Worm (Caenorhabditis elegans) whole organism, L4 larva: ENCODE results near the gene ctsa-1.2.

Source experiments
- F10B5.3 ChIP-seq: sonication (generic microtip); optimal IDR thresholded peaks from 2 replicates; lab custom pipeline; 2016; ENCODE audit warnings: mild to moderate bottlenecking, missing genetic modification characterization, missing compliant biosample characterization
- F44E2.7 ChIP-seq: fragments of 200-800 bp; sonication (Bioruptor generic); IDR thresholded peaks from 2 replicates; pipeline ENCODE4 v2.1.2; 2022; ENCODE audit warnings: missing genetic modification characterization, missing compliant biosample characterization
- T26A8.4 ChIP-seq: fragments of 200-800 bp; sonication (Bioruptor generic); IDR thresholded peaks from 2 replicates; pipeline ENCODE4 v1.3.6; 2022; ENCODE audit warnings: missing genetic modification characterization, missing compliant biosample characterization
- Y105C5A.15 ChIP-seq: fragments of 200-800 bp; sonication (Bioruptor generic); IDR thresholded peaks from 2 replicates; pipeline ENCODE4 v1.3.6; 2022; ENCODE audit warnings: missing genetic modification characterization, missing compliant biosample characterization
- Y5F2A.4 ChIP-seq: fragments of 200-800 bp; sonication (Bioruptor generic); optimal IDR thresholded peaks from 2 replicates; lab custom pipeline; 2018; ENCODE audit warnings: mild to moderate bottlenecking, missing genetic modification characterization, missing compliant biosample characterization
- Y75B8A.6 ChIP-seq: fragments of 200-800 bp; sonication (Bioruptor generic); IDR thresholded peaks from 2 replicates; pipeline ENCODE4 v1.3.6; 2022; ENCODE audit warnings: missing genetic modification reagents, missing genetic modification characterization, missing compliant biosample characterization
- ZK337.2 ChIP-seq: fragments of 200-800 bp; sonication (Bioruptor generic); IDR thresholded peaks from 2 replicates; pipeline ENCODE4 v1.3.6; 2022; ENCODE audit warnings: missing genetic modification reagents, missing genetic modification characterization, missing compliant biosample characterization
- aha-1 ChIP-seq: fragments of 150-350 bp; peaks from one replicate; lab custom pipeline; 2014; ENCODE audit warnings: missing biosample characterization, missing genetic modification characterization
- arid-1 ChIP-seq: fragments of 200-800 bp; sonication (Bioruptor generic); conservative IDR thresholded peaks from 2 replicates; pipeline ENCODE4 v1.3.6; 2022; ENCODE audit warnings: missing genetic modification reagents, missing genetic modification characterization, missing compliant biosample characterization
- attf-4 ChIP-seq: sonication (generic microtip); optimal IDR thresholded peaks from 3 replicates; lab custom pipeline; 2017; ENCODE audit warnings: missing biosample characterization, missing genetic modification characterization
- ceh-28 ChIP-seq: fragments of 150-350 bp; optimal IDR thresholded peaks from 2 replicates; lab custom pipeline; 2014; ENCODE audit warnings: missing biosample characterization, missing genetic modification reagents, missing genetic modification characterization
- ceh-32 ChIP-seq: sonication (generic microtip); optimal IDR thresholded peaks from 2 replicates; lab custom pipeline; 2016; ENCODE audit warnings: mild to moderate bottlenecking, missing genetic modification characterization, missing compliant biosample characterization; ENCODE audit not compliant: poor library complexity
- ctbp-1 ChIP-seq: fragments of 200-800 bp; sonication (Bioruptor generic); IDR thresholded peaks from 2 replicates; pipeline ENCODE4 v1.3.6; 2022; ENCODE audit warnings: missing genetic modification reagents, missing genetic modification characterization, missing compliant biosample characterization
- daf-16 ChIP-seq, 3 experiments: sonication (generic microtip); optimal IDR thresholded peaks; 2 replicates each; lab custom pipeline; 2016 to 2017; ENCODE audit warnings: missing genetic modification characterization in 3 of 3, missing genetic modification reagents in 3 of 3, mild to moderate bottlenecking in 2 of 3, missing compliant biosample characterization in 2 of 3, missing biosample characterization in 1 of 3, moderate library complexity in 1 of 3
- dmd-6 ChIP-seq: fragments of 200-800 bp; sonication (Bioruptor generic); IDR thresholded peaks from 2 replicates; pipeline ENCODE4 v1.3.6; 2022; ENCODE audit warnings: missing genetic modification reagents, missing genetic modification characterization, missing compliant biosample characterization
- dmd-8 ChIP-seq: fragments of 200-800 bp; sonication (Bioruptor generic); IDR thresholded peaks from 2 replicates; pipeline ENCODE4 v1.3.6; 2022; ENCODE audit warnings: missing genetic modification characterization, missing compliant biosample characterization
- dve-1 ChIP-seq: sonication (generic microtip); optimal IDR thresholded peaks from 2 replicates; lab custom pipeline; 2017; ENCODE audit warnings: antibody characterized with exemption, mild to moderate bottlenecking, missing genetic modification characterization, missing compliant biosample characterization; ENCODE audit not compliant: insufficient read depth
- gei-8 ChIP-seq: fragments of 200-800 bp; sonication (Bioruptor generic); optimal IDR thresholded peaks from 2 replicates; lab custom pipeline; 2018; ENCODE audit warnings: mild to moderate bottlenecking, missing genetic modification characterization, missing compliant biosample characterization
- hif-1 ChIP-seq, 2 experiments: sonication (generic microtip); optimal IDR thresholded peaks; 2 replicates each; lab custom pipeline; 2016 to 2017; ENCODE audit warnings: missing compliant biosample characterization in 2 of 2, missing genetic modification characterization in 2 of 2, missing genetic modification reagents in 2 of 2, missing genotype in 2 of 2, mild to moderate bottlenecking in 1 of 2
- hlh-11 ChIP-seq: fragments of 200-800 bp; sonication (Bioruptor generic); optimal IDR thresholded peaks from 2 replicates; lab custom pipeline; 2018; ENCODE audit warnings: mild to moderate bottlenecking, missing genetic modification characterization, missing compliant biosample characterization
- hlh-30 ChIP-seq: sonication (generic microtip); optimal IDR thresholded peaks from 2 replicates; lab custom pipeline; 2017; ENCODE audit warnings: antibody characterized with exemption, mild to moderate bottlenecking, missing genetic modification characterization, missing compliant biosample characterization; ENCODE audit not compliant: insufficient read depth
- hmg-1.1 ChIP-seq: fragments of 200-800 bp; sonication (Bioruptor generic); IDR thresholded peaks from 2 replicates; pipeline ENCODE4 v1.3.6; 2022; ENCODE audit warnings: missing genetic modification reagents, missing genetic modification characterization, missing compliant biosample characterization
- lim-7 ChIP-seq: fragments of 200-800 bp; sonication (Bioruptor generic); IDR thresholded peaks from 2 replicates; pipeline ENCODE4 v1.3.6; 2022; ENCODE audit warnings: missing genetic modification characterization, missing compliant biosample characterization
- lin-15B ChIP-seq: fragments of 150-350 bp; sonication (generic microtip); optimal IDR thresholded peaks from 3 replicates; lab custom pipeline; 2014; ENCODE audit warnings: missing biosample characterization, missing genetic modification characterization
- lin-38 ChIP-seq: fragments of 200-800 bp; sonication (Bioruptor generic); IDR thresholded peaks from 2 replicates; pipeline ENCODE4 v1.3.6; 2022; ENCODE audit warnings: missing genetic modification reagents, missing genetic modification characterization, missing compliant biosample characterization
- lir-3 ChIP-seq: sonication (generic microtip); optimal IDR thresholded peaks from 2 replicates; lab custom pipeline; 2016; ENCODE audit warnings: mild to moderate bottlenecking, missing genetic modification characterization, missing compliant biosample characterization
- lsy-2 ChIP-seq, 2 experiments: fragments of 150-350 bp in 1 of 2; sonication (generic microtip) in 1 of 2; optimal IDR thresholded peaks; 2 replicates each; lab custom pipeline; 2014 to 2017; ENCODE audit warnings: missing biosample characterization in 2 of 2, missing genetic modification characterization in 2 of 2
- madf-9 ChIP-seq: fragments of 200-800 bp; sonication (Bioruptor generic); conservative IDR thresholded peaks from 2 replicates; pipeline ENCODE4 v1.3.6; 2022; ENCODE audit warnings: missing genetic modification reagents, missing genetic modification characterization, missing compliant biosample characterization
- mdl-1 ChIP-seq, 2 experiments: fragments of 150-350 bp in 1 of 2; sonication (generic microtip) in 1 of 2; optimal IDR thresholded peaks; 2 replicates each; lab custom pipeline; 2014 to 2017; ENCODE audit warnings: missing biosample characterization in 2 of 2, missing genetic modification characterization in 2 of 2
- mdt-29 ChIP-seq: fragments of 200-800 bp; sonication (Bioruptor generic); IDR thresholded peaks from 2 replicates; pipeline ENCODE4 v1.3.6; 2022; ENCODE audit warnings: missing genetic modification reagents, missing genetic modification characterization, missing compliant biosample characterization
- mes-2 ChIP-seq: sonication (generic microtip); optimal IDR thresholded peaks from 2 replicates; lab custom pipeline; 2016; ENCODE audit warnings: missing genotype, mild to moderate bottlenecking, missing genetic modification characterization, missing compliant biosample characterization; ENCODE audit not compliant: poor library complexity, severe bottlenecking
- nhr-102 ChIP-seq: sonication (generic microtip); optimal IDR thresholded peaks from 2 replicates; lab custom pipeline; 2016; ENCODE audit warnings: mild to moderate bottlenecking, missing genetic modification characterization, moderate library complexity, missing compliant biosample characterization
- nhr-111 ChIP-seq: fragments of 200-800 bp; sonication (Bioruptor generic); optimal IDR thresholded peaks from 2 replicates; lab custom pipeline; 2018; ENCODE audit warnings: mild to moderate bottlenecking, missing genetic modification characterization, missing compliant biosample characterization
- nhr-237 ChIP-seq: sonication (generic microtip); optimal IDR thresholded peaks from 2 replicates; lab custom pipeline; 2017; ENCODE audit warnings: missing biosample characterization, missing genetic modification characterization
- nhr-25 ChIP-seq: sonication (generic microtip); optimal IDR thresholded peaks from 2 replicates; lab custom pipeline; 2017; ENCODE audit warnings: missing genetic modification characterization, mild to moderate bottlenecking, missing compliant biosample characterization, antibody characterized with exemption, moderate library complexity, borderline replicate concordance; ENCODE audit not compliant: insufficient read depth
- nhr-6 ChIP-seq: fragments of 150-350 bp; optimal IDR thresholded peaks from 2 replicates; lab custom pipeline; 2014; ENCODE audit warnings: missing biosample characterization, missing genetic modification characterization
- nhr-77 ChIP-seq: fragments of 150-350 bp; optimal IDR thresholded peaks from 2 replicates; lab custom pipeline; 2014; ENCODE audit warnings: missing biosample characterization, missing genetic modification characterization
- pha-4 ChIP-seq, 2 experiments: fragments of 150-350 bp in 1 of 2; fragments of 200-800 bp in 1 of 2; sonication (Bioruptor generic) in 1 of 2; IDR thresholded peaks in 1 of 2; optimal IDR thresholded peaks in 1 of 2; 2 replicates each; pipeline versions ENCODE4 v1.3.6 to Lab custom; 2014 to 2022; ENCODE audit warnings: missing genetic modification characterization in 2 of 2, missing genetic modification reagents in 2 of 2, missing biosample characterization in 1 of 2, missing compliant biosample characterization in 1 of 2
- php-3 ChIP-seq: fragments of 200-800 bp; sonication (Bioruptor generic); IDR thresholded peaks from 2 replicates; pipeline ENCODE4 v1.3.6; 2022; ENCODE audit warnings: missing genetic modification reagents, missing genetic modification characterization, missing compliant biosample characterization
- pqm-1 ChIP-seq: sonication (generic microtip); optimal IDR thresholded peaks from 2 replicates; lab custom pipeline; 2017; ENCODE audit warnings: missing biosample characterization, missing genetic modification characterization
- saeg-2 ChIP-seq: fragments of 200-800 bp; sonication (Bioruptor generic); IDR thresholded peaks from 2 replicates; pipeline ENCODE4 v1.3.6; 2022; ENCODE audit warnings: missing genetic modification reagents, missing genetic modification characterization, missing compliant biosample characterization
- sdz-12 ChIP-seq: fragments of 200-800 bp; sonication (Bioruptor generic); optimal IDR thresholded peaks from 2 replicates; lab custom pipeline; 2018; ENCODE audit warnings: mild to moderate bottlenecking, missing genetic modification characterization, missing compliant biosample characterization
- skn-1 ChIP-seq: fragments of 150-350 bp; optimal IDR thresholded peaks from 2 replicates; lab custom pipeline; 2014; ENCODE audit warnings: missing biosample characterization, missing genetic modification characterization
- tra-1 ChIP-seq: fragments of 200-800 bp; sonication (Bioruptor generic); IDR thresholded peaks from 2 replicates; pipeline ENCODE4 v1.3.6; 2022; ENCODE audit warnings: missing genetic modification reagents, missing genetic modification characterization, missing compliant biosample characterization
- unc-39 ChIP-seq: sonication (generic microtip); optimal IDR thresholded peaks from 2 replicates; lab custom pipeline; 2017; ENCODE audit warnings: missing biosample characterization, missing genetic modification characterization
- zfp-2 ChIP-seq: sonication (generic microtip); optimal IDR thresholded peaks from 2 replicates; lab custom pipeline; 2016; ENCODE audit warnings: mild to moderate bottlenecking, missing genetic modification characterization, missing compliant biosample characterization
- zip-11 ChIP-seq: fragments of 200-800 bp; sonication (Bioruptor generic); IDR thresholded peaks from 2 replicates; pipeline ENCODE4 v1.3.6; 2022; ENCODE audit warnings: missing genetic modification characterization, missing compliant biosample characterization
- zip-2 ChIP-seq: fragments of 150-350 bp; optimal IDR thresholded peaks from 2 replicates; lab custom pipeline; 2014; ENCODE audit warnings: missing biosample characterization, missing genetic modification characterization
- ztf-7 ChIP-seq: fragments of 150-350 bp; optimal IDR thresholded peaks from 2 replicates; lab custom pipeline; 2014; ENCODE audit warnings: missing biosample characterization, missing genetic modification characterization

The ctsa-1.2 gene

DNA sequence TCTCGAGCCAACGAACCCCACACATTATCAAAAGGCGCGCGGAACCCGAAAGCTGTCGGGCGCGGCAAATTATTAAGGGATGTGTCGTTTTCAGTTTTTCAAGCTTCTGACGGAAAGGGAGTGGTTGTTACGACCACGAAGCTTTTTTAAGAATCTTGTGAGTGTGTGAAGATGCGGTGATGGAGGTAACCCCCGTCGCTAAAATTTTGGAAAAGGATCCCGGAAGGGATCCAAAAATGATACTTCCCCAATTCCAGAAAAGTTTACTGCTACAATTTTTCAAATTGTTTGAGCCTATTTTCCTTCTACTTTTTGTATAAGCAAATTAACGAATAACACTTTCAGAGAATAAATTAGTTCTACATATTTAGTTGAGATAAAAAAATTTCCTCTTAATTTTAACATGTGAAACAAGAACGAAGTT lies 17.5 kb downstream of the ctsa-1.2 start (continued):
- no peak for TF ChIP-seq mdl-1 (tag; optimal IDR thresholded peaks at IDR 0.05; lab: Kevin White, UChicago)
- TF ChIP-seq F44E2.7 (GFP tag; lab: Robert Waterston, UW): no peak
- TF ChIP-seq aha-1 (tag; lab: Kevin White, UChicago): peak; percentile 99
- TF ChIP-seq hmg-1.1 (GFP tag; lab: Robert Waterston, UW): peak; percentile 79
- TF ChIP-seq pqm-1: no peak
- TF ChIP-seq nhr-25: no peak
- no peak for TF ChIP-seq dmd-8 (GFP tag; lab: Robert Waterston, UW)
- TF ChIP-seq nhr-6 (tag; lab: Kevin White, UChicago): peak; percentile 48
- TF ChIP-seq pha-4 (GFP tag; IDR thresholded peaks at IDR 0.05; lab: Robert Waterston, UW): peak; percentile 87
- TF ChIP-seq pha-4 (tag; optimal IDR thresholded peaks at IDR 0.05; lab: Kevin White, UChicago): peak; percentile 75
- no peak for TF ChIP-seq ceh-28 (tag; lab: Kevin White, UChicago)
- peak; percentile 92 for TF ChIP-seq ctbp-1 (GFP tag; lab: Robert Waterston, UW)
- no peak for TF ChIP-seq nhr-111 (GFP tag; lab: Kevin White, UChicago)
- no peak for TF ChIP-seq Y5F2A.4 (GFP tag; lab: Kevin White, UChicago)
- peak; percentile 69 for TF ChIP-seq dmd-6 (GFP tag; lab: Robert Waterston, UW)
- TF ChIP-seq T26A8.4 (GFP tag; lab: Robert Waterston, UW): peak; percentile 87
- TF ChIP-seq arid-1 (GFP tag; lab: Robert Waterston, UW): 0 out of 2 replicates have a peak, but pooled peaks have one; percentile 49
- TF ChIP-seq madf-9 (GFP tag; lab: Robert Waterston, UW): 0 out of 2 replicates have a peak, but pooled peaks have one; percentile 2
- peak; percentile 91 for TF ChIP-seq dve-1
- TF ChIP-seq lin-38: peak; percentile 76
- no peak for TF ChIP-seq nhr-237 (tag; lab: Kevin White, UChicago)
- peak; percentile 66 for TF ChIP-seq ztf-7
- no peak for TF ChIP-seq ZK337.2 (GFP tag; lab: Robert Waterston, UW)
- no peak for TF ChIP-seq zip-11
- no peak for TF ChIP-seq zfp-2 (tag; lab: Kevin White, UChicago)
- no peak for TF ChIP-seq lin-15B
- peak in 1 of 2 experiments; percentile 89 for TF ChIP-seq lsy-2 (tag; optimal IDR thresholded peaks at IDR 0.05; lab: Kevin White, UChicago)
- no peak for TF ChIP-seq skn-1 (tag; lab: Kevin White, UChicago)
- peak; percentile 92 for TF ChIP-seq Y75B8A.6 (GFP tag; lab: Robert Waterston, UW)
- no peak for TF ChIP-seq Y105C5A.15 (GFP tag; lab: Robert Waterston, UW)
- TF ChIP-seq ceh-32 (tag; lab: Kevin White, UChicago): peak; percentile 51
- no peak for TF ChIP-seq unc-39 (tag; lab: Kevin White, UChicago)
- TF ChIP-seq mes-2: no peak
- no peak for TF ChIP-seq gei-8 (GFP tag; lab: Kevin White, UChicago)
- peak; percentile 37 for TF ChIP-seq zip-2 (tag; lab: Kevin White, UChicago)
- no peak for TF ChIP-seq F10B5.3 (tag; lab: Kevin White, UChicago)
- no peak for TF ChIP-seq attf-4 (tag; lab: Kevin White, UChicago)
- TF ChIP-seq mdt-29: peak; percentile 56; the same call in 1 of the 2 replicates

DNA sequence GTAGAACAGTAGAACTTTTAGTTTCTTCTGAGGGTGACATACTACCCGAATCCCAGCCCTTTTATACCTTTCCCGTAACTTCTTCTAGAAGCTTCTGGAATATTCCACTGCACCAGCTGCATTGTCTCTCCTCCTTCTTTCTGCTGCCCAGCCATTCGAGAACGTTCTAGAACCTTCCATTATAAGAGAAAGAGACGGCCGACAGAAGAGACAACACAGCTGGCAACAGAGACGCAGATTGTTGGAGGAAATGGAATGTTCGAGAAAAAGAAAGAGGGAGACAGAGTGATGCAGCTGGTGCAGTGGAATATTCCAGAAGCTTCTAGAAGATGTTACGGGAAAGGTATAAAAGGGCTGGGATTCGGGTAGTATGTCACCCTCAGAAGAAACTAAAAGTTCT lies 20.1 kb downstream of the ctsa-1.2 start, which contains the start of the genes F44E5.4 and F44E5.5:
Gene F44E5.4, minus strand, starts transcription at position 35 of the 400 bp plus-strand sequence.
Gene F44E5.5, plus strand, starts transcription at position 386 of the 400 bp plus-strand sequence.
- peak; percentile 83 to 91 for TF ChIP-seq hif-1 (tag; optimal IDR thresholded peaks at IDR 0.05; lab: Kevin White, UChicago)
- TF ChIP-seq mes-2: peak; percentile 75
- TF ChIP-seq arid-1 (GFP tag; lab: Robert Waterston, UW): peak; percentile 98
- peak; percentile 100 for TF ChIP-seq tra-1 (GFP tag; lab: Robert Waterston, UW)
- TF ChIP-seq hlh-11 (tag; lab: Kevin White, UChicago): peak; percentile 100
- TF ChIP-seq php-3: peak; percentile 100
- peak; percentile 51 for TF ChIP-seq zfp-2 (tag; lab: Kevin White, UChicago)
- peak; percentile 78 for TF ChIP-seq hlh-30 (tag; lab: Kevin White, UChicago)
- TF ChIP-seq lir-3 (tag; lab: Kevin White, UChicago): peak; percentile 63
- peak; percentile 89 for TF ChIP-seq dve-1
- TF ChIP-seq zip-11: peak; percentile 95
- peak; percentile 79 for TF ChIP-seq unc-39 (tag; lab: Kevin White, UChicago)
- peak; percentile 90 for TF ChIP-seq lim-7 (GFP tag; lab: Robert Waterston, UW)
- peak; percentile 39 to 97 for TF ChIP-seq daf-16 (GFP tag; optimal IDR thresholded peaks at IDR 0.05; lab: Kevin White, UChicago)
- peak; percentile 58 for TF ChIP-seq daf-16 (tag; optimal IDR thresholded peaks at IDR 0.05; lab: Kevin White, UChicago)
- peak; percentile 40 for TF ChIP-seq nhr-77 (tag; lab: Kevin White, UChicago)
- TF ChIP-seq nhr-102 (tag; lab: Kevin White, UChicago): peak; percentile 93
- TF ChIP-seq saeg-2 (GFP tag; lab: Robert Waterston, UW): peak; percentile 100
- TF ChIP-seq sdz-12 (GFP tag; lab: Kevin White, UChicago): peak; percentile 97
- TF ChIP-seq lsy-2 (tag; optimal IDR thresholded peaks at IDR 0.05; lab: Kevin White, UChicago): peak; percentile 80 to 82
